Worm (Caenorhabditis elegans) whole organism, L2 larva: ENCODE results near the gene C52E2.5.
A peak's percentile ranks its signal among the peaks of the same experiment; 100 is the strongest.

ENCODE experiments used
- F13H6.1 ChIP-seq: sonication (generic microtip); optimal IDR thresholded peaks from 2 replicates; lab custom pipeline; 2016; ENCODE audit warnings: missing genetic modification characterization, missing compliant biosample characterization
- R02D3.7 ChIP-seq: fragments of 150-350 bp; optimal IDR thresholded peaks from 2 replicates; lab custom pipeline; 2014; ENCODE audit warnings: missing biosample characterization, missing genetic modification characterization
- Y55F3AM.14 ChIP-seq: fragments of 200-800 bp; sonication (Bioruptor generic); optimal IDR thresholded peaks from 2 replicates; lab custom pipeline; 2018; ENCODE audit warnings: mild to moderate bottlenecking, missing genetic modification characterization, missing compliant biosample characterization
- ZK546.5 ChIP-seq: sonication (generic microtip); optimal IDR thresholded peaks from 2 replicates; lab custom pipeline; 2017; ENCODE audit warnings: missing biosample characterization, missing genetic modification characterization
- alr-1 ChIP-seq: fragments of 150-350 bp; optimal IDR thresholded peaks from 2 replicates; lab custom pipeline; 2014; ENCODE audit warnings: missing biosample characterization, missing genetic modification characterization
- blmp-1 ChIP-seq: sonication (generic microtip); optimal IDR thresholded peaks from 2 replicates; lab custom pipeline; 2017; ENCODE audit warnings: missing genetic modification characterization, mild to moderate bottlenecking, missing compliant biosample characterization, antibody characterized with exemption, moderate library complexity; ENCODE audit not compliant: insufficient read depth
- ceh-16 ChIP-seq: fragments of 150-350 bp; optimal IDR thresholded peaks from 2 replicates; lab custom pipeline; 2014; ENCODE audit warnings: missing biosample characterization, missing genetic modification characterization
- ceh-82 ChIP-seq: fragments of 150-350 bp; optimal IDR thresholded peaks from 2 replicates; lab custom pipeline; 2014; ENCODE audit warnings: missing biosample characterization, missing genetic modification characterization
- crh-2 ChIP-seq: sonication (generic microtip); optimal IDR thresholded peaks from 2 replicates; lab custom pipeline; 2017; ENCODE audit warnings: missing biosample characterization, missing genetic modification characterization
- dmd-4 ChIP-seq: sonication (generic microtip); optimal IDR thresholded peaks from 2 replicates; lab custom pipeline; 2017; ENCODE audit warnings: missing biosample characterization, missing genetic modification characterization
- egl-27 ChIP-seq: sonication (generic microtip); optimal IDR thresholded peaks from 3 replicates; lab custom pipeline; 2017; ENCODE audit warnings: missing biosample characterization, missing genetic modification reagents, missing genetic modification characterization
- elt-1 ChIP-seq: fragments of 150-350 bp; optimal IDR thresholded peaks from 2 replicates; lab custom pipeline; 2014; ENCODE audit warnings: missing biosample characterization, missing genetic modification characterization
- fos-1 ChIP-seq: fragments of 150-350 bp; optimal IDR thresholded peaks from 2 replicates; lab custom pipeline; 2014; ENCODE audit warnings: missing biosample characterization, missing genetic modification characterization
- gmeb-1 ChIP-seq: fragments of 150-350 bp; optimal IDR thresholded peaks from 2 replicates; lab custom pipeline; 2014; ENCODE audit warnings: missing biosample characterization, missing genetic modification characterization
- lin-13 ChIP-seq: fragments of 150-350 bp; optimal IDR thresholded peaks from 2 replicates; lab custom pipeline; 2014; ENCODE audit warnings: missing biosample characterization, missing genetic modification reagents, missing genetic modification characterization
- lin-39 ChIP-seq: fragments of 150-350 bp; optimal IDR thresholded peaks from 2 replicates; lab custom pipeline; 2014; ENCODE audit warnings: missing biosample characterization, missing genetic modification reagents, missing genetic modification characterization
- mab-5 ChIP-seq: fragments of 150-350 bp; optimal IDR thresholded peaks from 2 replicates; lab custom pipeline; 2014; ENCODE audit warnings: missing biosample characterization, missing genetic modification characterization
- mbf-1 ChIP-seq: sonication (generic microtip); optimal IDR thresholded peaks from 2 replicates; lab custom pipeline; 2017; ENCODE audit warnings: missing biosample characterization, missing genetic modification characterization
- mdl-1 ChIP-seq, 2 experiments: fragments of 150-350 bp in 1 of 2; sonication (generic microtip) in 1 of 2; optimal IDR thresholded peaks; 2 replicates each; lab custom pipeline; 2017; ENCODE audit warnings: missing biosample characterization in 2 of 2, missing genetic modification characterization in 2 of 2
- nhr-10 ChIP-seq: sonication (generic microtip); optimal IDR thresholded peaks from 2 replicates; lab custom pipeline; 2017; ENCODE audit warnings: missing biosample characterization, missing genetic modification characterization
- nhr-11 ChIP-seq: fragments of 150-350 bp; optimal IDR thresholded peaks from 2 replicates; lab custom pipeline; 2014; ENCODE audit warnings: missing biosample characterization, missing genetic modification characterization
- nhr-12 ChIP-seq: fragments of 150-350 bp; optimal IDR thresholded peaks from 2 replicates; lab custom pipeline; 2014; ENCODE audit warnings: missing biosample characterization, missing genetic modification characterization
- nhr-129 ChIP-seq: fragments of 150-350 bp; optimal IDR thresholded peaks from 2 replicates; lab custom pipeline; 2014; ENCODE audit warnings: missing biosample characterization, missing genetic modification characterization
- nhr-23 ChIP-seq: fragments of 150-350 bp; optimal IDR thresholded peaks from 2 replicates; lab custom pipeline; 2014; ENCODE audit warnings: missing biosample characterization, missing genetic modification reagents, missing genetic modification characterization
- nhr-25 ChIP-seq: fragments of 150-350 bp; sonication (generic microtip); optimal IDR thresholded peaks from 3 replicates; lab custom pipeline; 2014; ENCODE audit warnings: missing biosample characterization, missing genetic modification characterization
- nhr-77 ChIP-seq: fragments of 150-350 bp; optimal IDR thresholded peaks from 2 replicates; lab custom pipeline; 2014; ENCODE audit warnings: missing biosample characterization, missing genetic modification characterization
- skn-1 ChIP-seq: sonication (generic microtip); optimal IDR thresholded peaks from 2 replicates; lab custom pipeline; 2017; ENCODE audit warnings: missing biosample characterization, missing genetic modification characterization
- sma-3 ChIP-seq: sonication (generic microtip); optimal IDR thresholded peaks from 2 replicates; lab custom pipeline; 2016; ENCODE audit warnings: missing genetic modification reagents, missing genetic modification characterization, missing compliant biosample characterization
- unc-55 ChIP-seq: fragments of 150-350 bp; sonication (generic microtip); optimal IDR thresholded peaks from 3 replicates; lab custom pipeline; 2014; ENCODE audit warnings: missing biosample characterization, missing genetic modification reagents, missing genetic modification characterization
- unc-62 ChIP-seq: fragments of 150-350 bp; optimal IDR thresholded peaks from 2 replicates; lab custom pipeline; 2014; ENCODE audit warnings: missing biosample characterization, missing genetic modification reagents, missing genetic modification characterization
- zag-1 ChIP-seq: fragments of 150-350 bp; optimal IDR thresholded peaks from 2 replicates; lab custom pipeline; 2014; ENCODE audit warnings: missing biosample characterization, missing genetic modification characterization
- ztf-11 ChIP-seq: sonication (generic microtip); optimal IDR thresholded peaks from 2 replicates; lab custom pipeline; 2017; ENCODE audit warnings: missing biosample characterization, missing genetic modification characterization
- ztf-4 ChIP-seq: fragments of 150-350 bp; optimal IDR thresholded peaks from 2 replicates; lab custom pipeline; 2014; ENCODE audit warnings: missing biosample characterization, missing genetic modification characterization

The C52E2.5 gene

ce11 chrII:1884635-1885034 lies 41.9 kb upstream of the C52E2.5 start, which contains the start of gene math-6:
Gene math-6 (minus strand): TSS chrII:1884735.
- TF ChIP-seq crh-2 (no peak), skn-1 (tag; lab: Kevin White, UChicago) (no peak), dmd-4 (no peak), nhr-23 (tag; lab: Kevin White, UChicago) (no peak)

ce11 chrII:1882705-1883104 lies 40.0 kb upstream of the C52E2.5 start, which contains the start of gene math-5:
Gene math-5 (minus strand): TSS chrII:1882805.
- TF ChIP-seq alr-1: no peak
- no peak for TF ChIP-seq zag-1 (tag; lab: Kevin White, UChicago)
- no peak for TF ChIP-seq lin-39 (tag; lab: Kevin White, UChicago)
- TF ChIP-seq elt-1 (tag; lab: Kevin White, UChicago): no peak
- TF ChIP-seq ztf-4 (tag; lab: Kevin White, UChicago): no peak
- no peak for TF ChIP-seq ceh-82
- no peak for TF ChIP-seq mdl-1 (tag; optimal IDR thresholded peaks at IDR 0.05; lab: Kevin White, UChicago)
- TF ChIP-seq nhr-129: no peak
- no peak for TF ChIP-seq sma-3
- no peak for TF ChIP-seq skn-1 (tag; lab: Kevin White, UChicago)
- TF ChIP-seq Y55F3AM.14 (GFP tag; lab: Kevin White, UChicago): no peak
- TF ChIP-seq nhr-10 (tag; lab: Kevin White, UChicago): no peak
- no peak for TF ChIP-seq nhr-12 (tag; lab: Kevin White, UChicago)
- no peak for TF ChIP-seq nhr-77
- TF ChIP-seq egl-27 (tag; lab: Kevin White, UChicago): no peak
- TF ChIP-seq unc-62: no peak
- no peak for TF ChIP-seq dmd-4

- no peak for TF ChIP-seq Y55F3AM.14 (GFP tag; lab: Kevin White, UChicago)
- TF ChIP-seq unc-55: no peak
- TF ChIP-seq mdl-1 (tag; optimal IDR thresholded peaks at IDR 0.05; lab: Kevin White, UChicago): no peak
- TF ChIP-seq unc-62: no peak
- TF ChIP-seq lin-13: no peak
- TF ChIP-seq elt-1 (tag; lab: Kevin White, UChicago): no peak
- TF ChIP-seq nhr-11 (tag; lab: Kevin White, UChicago): no peak
- TF ChIP-seq blmp-1 (tag; lab: Kevin White, UChicago): no peak
- no peak for TF ChIP-seq F13H6.1 (tag; lab: Kevin White, UChicago)
- TF ChIP-seq nhr-77: no peak
- no peak for TF ChIP-seq ztf-11 (tag; lab: Kevin White, UChicago)
- no peak for TF ChIP-seq mab-5
Measured at ce11 chrII:1878663-1879062, 35.9 kb upstream of the C52E2.5 start, which contains the start of gene math-16. Gene math-16 (minus strand): TSS chrII:1878763.

ce11 chrII:1875658-1876057 lies 32.9 kb upstream of the C52E2.5 start, which contains the start of gene math-13:
Gene math-13 (plus strand): TSS chrII:1875958.
- TF ChIP-seq nhr-23 (tag; lab: Kevin White, UChicago) (no peak), blmp-1 (tag; lab: Kevin White, UChicago) (no peak), gmeb-1 (tag; lab: Kevin White, UChicago) (no peak), mab-5 (no peak), ztf-4 (tag; lab: Kevin White, UChicago) (no peak), F13H6.1 (tag; lab: Kevin White, UChicago) (no peak), mdl-1 (tag; optimal IDR thresholded peaks at IDR 0.05; lab: Kevin White, UChicago) (no peak), mbf-1 (tag; lab: Kevin White, UChicago) (no peak), nhr-25 (tag; lab: Kevin White, UChicago) (no peak), ceh-82 (no peak), ceh-16 (no peak), lin-13 (no peak)

ce11 chrII:1870875-1871592 lies 28.3 kb upstream of the C52E2.5 start, which contains the start of gene math-10:
Gene math-10 (plus strand): TSS chrII:1871542.
- TF ChIP-seq unc-62: no peak
- TF ChIP-seq ZK546.5: no peak
- peak; percentile 7 for TF ChIP-seq crh-2
- peak; percentile 24 for TF ChIP-seq fos-1 (tag; lab: Kevin White, UChicago)
- no peak for TF ChIP-seq R02D3.7 (tag; lab: Kevin White, UChicago)
- TF ChIP-seq, all 48 proteins: peak for 2
